Fruit fly (Drosophila melanogaster): ENCODE results near the gene CG8915.

The CG8915 gene

dm6 chrX:17226681-17227019 is 18.2 kb downstream of the CG8915 start, which contains the start of gene CG10598 (continued):
- TF ChIP-seq lilli (GFP tag; optimal IDR thresholded peaks at IDR 0.05), result peak; percentile 9
- TF ChIP-seq CG16779 (GFP tag; IDR thresholded peaks at IDR 0.05), result no peak
- TF ChIP-seq CG17361 (GFP tag; IDR thresholded peaks at IDR 0.05), result 0 out of 3 replicates have a peak, but pooled peaks have one; percentile 12
- TF ChIP-seq gce (GFP tag; IDR thresholded peaks at IDR 0.05), result no peak
- no peak for TF ChIP-seq lov (optimal IDR thresholded peaks at IDR 0.05)
- TF ChIP-seq lov (GFP tag; IDR thresholded peaks at IDR 0.05), result no peak
- no peak for TF ChIP-seq YL-1 (GFP tag; optimal IDR thresholded peaks at IDR 0.05)
- peak; percentile 37 for TF ChIP-seq CG7839 (tag; optimal IDR thresholded peaks at IDR 0.05)
- no peak for TF ChIP-seq fru (optimal IDR thresholded peaks at IDR 0.05)
- no peak for TF ChIP-seq dati (GFP tag; IDR thresholded peaks at IDR 0.05)
- peak; percentile 39 for TF ChIP-seq CG30403 (GFP tag; optimal IDR thresholded peaks at IDR 0.05)
- 0 out of 3 replicates have a peak, but pooled peaks have one; percentile 31 for TF ChIP-seq CG11695 (GFP tag; IDR thresholded peaks at IDR 0.05)
- peak; percentile 1 for TF ChIP-seq D19B (GFP tag; optimal IDR thresholded peaks at IDR 0.05)
- TF ChIP-seq CG2199 (GFP tag; IDR thresholded peaks at IDR 0.05), result no peak
- peak; percentile 45; the same call in 1 of the 2 replicates for TF ChIP-seq CG32532 (GFP tag; IDR thresholded peaks at IDR 0.05)
- no peak for TF ChIP-seq CG15073 (GFP tag; optimal IDR thresholded peaks at IDR 0.05)
- TF ChIP-seq tll (GFP tag; optimal IDR thresholded peaks at IDR 0.05), result no peak
- no peak for TF ChIP-seq CG33213 (GFP tag; optimal IDR thresholded peaks at IDR 0.05)
- no peak for TF ChIP-seq CG10543 (GFP tag; optimal IDR thresholded peaks at IDR 0.05)
- no peak for TF ChIP-seq CG7745 (tag; optimal IDR thresholded peaks at IDR 0.05)
- TF ChIP-seq Pdp1 (GFP tag; optimal IDR thresholded peaks at IDR 0.05), result peak in 1 of 2 experiments; percentile 1
- no peak for TF ChIP-seq CG12942 (GFP tag; optimal IDR thresholded peaks at IDR 0.05)
- TF ChIP-seq CG17829 (tag; optimal IDR thresholded peaks at IDR 0.05), result no peak
- 0 out of 2 replicates have a peak, but pooled peaks have one; percentile 25 for TF ChIP-seq al (GFP tag; IDR thresholded peaks at IDR 0.05)
- TF ChIP-seq CG42726 (GFP tag; IDR thresholded peaks at IDR 0.05; ENCODE audit: partially characterized antibody), result no peak
- TF ChIP-seq HLH54F (GFP tag; optimal IDR thresholded peaks at IDR 0.05), result no peak
- no peak for TF ChIP-seq so (GFP tag; IDR thresholded peaks at IDR 0.05)
- no peak for TF ChIP-seq tup (GFP tag; optimal IDR thresholded peaks at IDR 0.05)
- no peak for TF ChIP-seq CG18764 (GFP tag; optimal IDR thresholded peaks at IDR 0.05)
- no peak for TF ChIP-seq CG13123 (GFP tag; optimal IDR thresholded peaks at IDR 0.05)
- no peak for TF ChIP-seq CG9797 (GFP tag; optimal IDR thresholded peaks at IDR 0.05)
- peak; percentile 50 for TF ChIP-seq Rfx (GFP tag; IDR thresholded peaks at IDR 0.05)
- TF ChIP-seq wdn (GFP tag; IDR thresholded peaks at IDR 0.05), result no peak
- no peak for TF ChIP-seq Doc3 (GFP tag; IDR thresholded peaks at IDR 0.05; ENCODE audit: partially characterized antibody)
- no peak for TF ChIP-seq NFAT (GFP tag; IDR thresholded peaks at IDR 0.05)
- TF ChIP-seq CG8089 (GFP tag; optimal IDR thresholded peaks at IDR 0.05), result no peak
- no peak for TF ChIP-seq Elba2 (GFP tag; optimal IDR thresholded peaks at IDR 0.05)
- TF ChIP-seq ftz-f1 (GFP tag; optimal IDR thresholded peaks at IDR 0.05), result no peak
- TF ChIP-seq CG2129 (GFP tag; IDR thresholded peaks at IDR 0.05; ENCODE audit: partially characterized antibody), result no peak
- peak; percentile 10 for TF ChIP-seq Usf (GFP tag; optimal IDR thresholded peaks at IDR 0.05)
- peak; percentile 3 for TF ChIP-seq CG10209 (GFP tag; optimal IDR thresholded peaks at IDR 0.05)
- peak; percentile 8 for TF ChIP-seq Oli (tag; optimal IDR thresholded peaks at IDR 0.05)
- TF ChIP-seq bcd (GFP tag; optimal IDR thresholded peaks at IDR 0.05), result peak; percentile 5
- TF ChIP-seq zen2 (GFP tag; IDR thresholded peaks at IDR 0.05; ENCODE audit: partially characterized antibody), result no peak
- TF ChIP-seq tio (GFP tag; optimal IDR thresholded peaks at IDR 0.05), result no peak
- TF ChIP-seq trh (GFP tag; optimal IDR thresholded peaks at IDR 0.05), result no peak
- no peak for TF ChIP-seq Trl (optimal IDR thresholded peaks at IDR 0.05)
- TF ChIP-seq Trl (GFP tag; optimal IDR thresholded peaks at IDR 0.05), result no peak
- no peak for TF ChIP-seq cad (GFP tag; optimal IDR thresholded peaks at IDR 0.05)
- no peak for TF ChIP-seq btn (GFP tag; optimal IDR thresholded peaks at IDR 0.05)
- TF ChIP-seq CG4360 (GFP tag; IDR thresholded peaks at IDR 0.05), result no peak
- TF ChIP-seq CG12391 (tag; optimal IDR thresholded peaks at IDR 0.05), result no peak
- no peak for TF ChIP-seq tgo (GFP tag; IDR thresholded peaks at IDR 0.05)
